Fruit fly (Drosophila melanogaster): ENCODE measurements around the gene CG7884.

Gene CG7884

dm6 chrX:19276489-19277117 lies 56.2 kb downstream of the CG7884 start, which contains the start of the genes CG32537 and CG32536:
TSS of gene CG32537 (minus strand) at chrX:19276539.
TSS of gene CG32536 (minus strand) at chrX:19276898.
- TF ChIP-seq bab1 (GFP tag; optimal IDR thresholded peaks at IDR 0.05) (peak; percentile 4), ovo (GFP tag; optimal IDR thresholded peaks at IDR 0.05) (peak; percentile 16), CG5204 (GFP tag; optimal IDR thresholded peaks at IDR 0.05) (no peak)

dm6 chrX:19278395-19278794 lies 58.0 kb downstream of the CG7884 start:
- TF ChIP-seq cnc (optimal IDR thresholded peaks at IDR 0.05): no peak
- no peak for TF ChIP-seq bab1 (GFP tag; optimal IDR thresholded peaks at IDR 0.05)
- TF ChIP-seq CG12768 (GFP tag; optimal IDR thresholded peaks at IDR 0.05): no peak
- no peak for TF ChIP-seq Mnt (GFP tag; optimal IDR thresholded peaks at IDR 0.05)
- TF ChIP-seq CG7101 (tag; optimal IDR thresholded peaks at IDR 0.05): no peak
- no peak for TF ChIP-seq cic (GFP tag; optimal IDR thresholded peaks at IDR 0.05)
- TF ChIP-seq ovo (GFP tag; optimal IDR thresholded peaks at IDR 0.05): no peak
- TF ChIP-seq CG14711 (tag; optimal IDR thresholded peaks at IDR 0.05): no peak
- TF ChIP-seq kay (GFP tag; ENCODE audit: borderline replicate concordance): no peak
- no peak for TF ChIP-seq CG1620 (GFP tag; optimal IDR thresholded peaks at IDR 0.05)
- no peak for TF ChIP-seq Crg-1 (GFP tag; optimal IDR thresholded peaks at IDR 0.05)
- TF ChIP-seq tj (GFP tag; optimal IDR thresholded peaks at IDR 0.05): no peak
- no peak for TF ChIP-seq CG5204 (GFP tag; optimal IDR thresholded peaks at IDR 0.05)
- TF ChIP-seq pad (GFP tag; optimal IDR thresholded peaks at IDR 0.05): no peak
- no peak for TF ChIP-seq Hr96 (GFP tag; optimal IDR thresholded peaks at IDR 0.05)

DNA sequence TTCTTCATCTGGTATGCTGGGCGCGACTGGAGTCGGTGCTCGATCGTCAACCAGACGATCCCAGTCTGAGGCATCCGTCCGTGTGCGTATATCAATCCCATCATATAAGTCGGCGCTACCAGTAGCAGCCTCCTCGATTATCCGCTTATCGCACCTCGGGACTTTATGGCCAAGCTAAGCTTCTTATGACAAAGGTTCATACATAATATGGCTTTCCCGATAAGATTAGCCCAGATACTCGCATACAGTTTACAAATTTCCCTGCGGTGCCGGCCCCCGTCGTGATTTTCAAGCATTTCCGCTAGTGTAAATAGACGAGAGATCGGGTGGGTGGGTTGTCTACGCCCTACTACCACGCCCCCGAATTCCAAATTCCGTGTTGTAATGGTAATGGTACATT lies 59.8 kb downstream of the CG7884 start, which contains the start of gene CG8028:
Gene CG8028, minus strand, starts transcription at position 101 of the 400 bp plus-strand sequence.
- TF ChIP-seq bab1 (GFP tag; optimal IDR thresholded peaks at IDR 0.05): no peak
- TF ChIP-seq CG7045 (GFP tag; optimal IDR thresholded peaks at IDR 0.05): no peak
- no peak for TF ChIP-seq Mnt (GFP tag; optimal IDR thresholded peaks at IDR 0.05)
- TF ChIP-seq Clk (GFP tag; optimal IDR thresholded peaks at IDR 0.05): no peak
- TF ChIP-seq CG14711 (tag; optimal IDR thresholded peaks at IDR 0.05): no peak
- TF ChIP-seq Hr96 (GFP tag; optimal IDR thresholded peaks at IDR 0.05): no peak
- no peak for TF ChIP-seq pad (GFP tag; optimal IDR thresholded peaks at IDR 0.05)

- TF ChIP-seq cnc (optimal IDR thresholded peaks at IDR 0.05): no peak
- TF ChIP-seq pad (GFP tag; optimal IDR thresholded peaks at IDR 0.05): no peak
- no peak for TF ChIP-seq Crg-1 (GFP tag; optimal IDR thresholded peaks at IDR 0.05)
- TF ChIP-seq CG11617 (GFP tag; optimal IDR thresholded peaks at IDR 0.05): no peak
- no peak for TF ChIP-seq Hr96 (GFP tag; optimal IDR thresholded peaks at IDR 0.05)
- TF ChIP-seq bab1 (GFP tag; optimal IDR thresholded peaks at IDR 0.05): no peak
- TF ChIP-seq toe (GFP tag; optimal IDR thresholded peaks at IDR 0.05): no peak
- TF ChIP-seq Clk (GFP tag; optimal IDR thresholded peaks at IDR 0.05): no peak
Observed at dm6 chrX:19280685-19281084, 60.3 kb downstream of the CG7884 start.

DNA sequence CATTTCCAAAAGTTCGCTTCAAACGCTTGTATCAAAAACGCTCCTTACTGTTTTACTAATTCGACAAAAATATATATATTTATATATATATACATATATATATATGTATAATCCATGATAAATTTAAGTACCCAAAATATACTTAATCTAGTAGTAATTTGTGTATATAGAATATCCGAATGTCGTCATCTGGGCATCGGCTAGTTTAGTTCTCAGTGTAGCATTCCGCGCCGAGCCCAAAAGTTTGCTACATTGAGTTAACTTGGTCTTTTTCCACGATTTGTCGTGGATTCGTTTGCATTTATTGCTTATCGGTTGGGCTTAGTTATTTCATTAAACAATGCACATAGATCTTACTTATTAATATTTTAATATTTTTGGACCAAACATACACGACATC lies 60.8 kb downstream of the CG7884 start:
- TF ChIP-seq ovo (GFP tag; optimal IDR thresholded peaks at IDR 0.05): no peak
- TF ChIP-seq bab1 (GFP tag; optimal IDR thresholded peaks at IDR 0.05): peak; percentile 14
- TF ChIP-seq CG14711 (tag; optimal IDR thresholded peaks at IDR 0.05): peak; percentile 11

DNA sequence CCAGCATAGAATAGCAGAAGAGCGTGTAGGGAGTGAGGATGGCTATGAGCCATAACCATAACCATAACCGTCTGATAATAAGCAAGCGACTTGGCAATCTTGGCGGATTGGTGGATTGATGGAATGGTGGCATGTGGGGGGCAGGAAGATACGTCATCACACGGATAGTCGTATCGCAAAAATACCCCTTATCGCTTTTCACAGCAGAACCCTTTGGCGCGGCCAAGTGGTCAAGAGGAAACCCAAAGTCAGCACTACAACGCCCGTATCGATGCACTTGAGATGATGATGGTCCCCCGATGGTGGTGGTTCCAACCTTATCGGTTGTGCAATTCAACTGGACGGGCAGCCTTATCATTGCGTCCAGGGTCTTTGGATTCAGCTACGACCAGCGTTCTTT lies 65.0 kb downstream of the CG7884 start:
- TF ChIP-seq cic (GFP tag; optimal IDR thresholded peaks at IDR 0.05) (peak; percentile 77), bab1 (GFP tag; optimal IDR thresholded peaks at IDR 0.05) (no peak)
